Worm (Caenorhabditis elegans): ENCODE data around the gene tbx-32.

Gene tbx-32

ce11 chrX:1623048-1623447 lies 32.3 kb upstream of the tbx-32 start:
- TF ChIP-seq zip-8 (tag; optimal IDR thresholded peaks at IDR 0.05) (no peak), hlh-1 (tag; optimal IDR thresholded peaks at IDR 0.05) (no peak), nhr-237 (tag; optimal IDR thresholded peaks at IDR 0.05) (no peak), lin-32 (GFP tag; optimal IDR thresholded peaks at IDR 0.05) (no peak), unc-120 (tag; optimal IDR thresholded peaks at IDR 0.05; ENCODE audit: poor library complexity, severe bottlenecking) (no peak), elt-1 (tag; optimal IDR thresholded peaks at IDR 0.05; ENCODE audit: borderline replicate concordance, insufficient read depth) (no peak), lin-13 (tag; optimal IDR thresholded peaks at IDR 0.05) (no peak), drap-1 (GFP tag; optimal IDR thresholded peaks at IDR 0.05) (no peak), sem-2 (GFP tag; optimal IDR thresholded peaks at IDR 0.05) (no peak), nhr-28 (tag; optimal IDR thresholded peaks at IDR 0.05) (no peak), ceh-83 (GFP tag; optimal IDR thresholded peaks at IDR 0.05) (no peak), mls-2 (tag; optimal IDR thresholded peaks at IDR 0.05) (no peak), unc-62 (GFP tag; optimal IDR thresholded peaks at IDR 0.05) (no peak), ceh-43 (GFP tag; optimal IDR thresholded peaks at IDR 0.05) (no peak)

- peak; percentile 98 for TF ChIP-seq nhr-237 (tag; optimal IDR thresholded peaks at IDR 0.05)
- peak; percentile 88 for TF ChIP-seq sptf-1 (tag; optimal IDR thresholded peaks at IDR 0.05)
- TF ChIP-seq nhr-76 (tag; optimal IDR thresholded peaks at IDR 0.05), result no peak
- TF ChIP-seq lin-13 (tag; optimal IDR thresholded peaks at IDR 0.05), result peak; percentile 36
- peak; percentile 71 for TF ChIP-seq pha-4 (tag; optimal IDR thresholded peaks at IDR 0.05)
- peak; percentile 85 for TF ChIP-seq unc-120 (tag; optimal IDR thresholded peaks at IDR 0.05; ENCODE audit: poor library complexity, severe bottlenecking)
- peak; percentile 69 for TF ChIP-seq cnd-1 (tag; optimal IDR thresholded peaks at IDR 0.05)
- no peak for TF ChIP-seq bed-3 (GFP tag; optimal IDR thresholded peaks at IDR 0.05)
- peak; percentile 55 for TF ChIP-seq blmp-1 (tag; optimal IDR thresholded peaks at IDR 0.05)
- TF ChIP-seq elt-1 (tag; optimal IDR thresholded peaks at IDR 0.05; ENCODE audit: borderline replicate concordance, insufficient read depth), result no peak
- peak; percentile 73 for TF ChIP-seq M03D4.4 (tag; optimal IDR thresholded peaks at IDR 0.05)
- TF ChIP-seq nhr-28 (tag; optimal IDR thresholded peaks at IDR 0.05), result peak; percentile 10
- TF ChIP-seq ceh-39 (tag; optimal IDR thresholded peaks at IDR 0.05), result peak; percentile 84
- TF ChIP-seq ceh-83 (GFP tag; optimal IDR thresholded peaks at IDR 0.05), result no peak
- peak; percentile 37 for TF ChIP-seq nhr-2 (tag; optimal IDR thresholded peaks at IDR 0.05)
- TF ChIP-seq unc-39 (tag; optimal IDR thresholded peaks at IDR 0.05), result no peak
- TF ChIP-seq ztf-11 (tag; optimal IDR thresholded peaks at IDR 0.05), result peak; percentile 48
- TF ChIP-seq ces-1 (GFP tag; optimal IDR thresholded peaks at IDR 0.05), result peak; percentile 86
- TF ChIP-seq mls-2 (tag; optimal IDR thresholded peaks at IDR 0.05), result peak; percentile 66
- TF ChIP-seq hlh-1 (tag; optimal IDR thresholded peaks at IDR 0.05), result peak; percentile 67
- TF ChIP-seq lsy-2 (tag; optimal IDR thresholded peaks at IDR 0.05), result peak; percentile 75
- TF ChIP-seq unc-62 (GFP tag; optimal IDR thresholded peaks at IDR 0.05), result peak; percentile 46
- no peak for TF ChIP-seq ham-2 (GFP tag; optimal IDR thresholded peaks at IDR 0.05)
- peak; percentile 67 for TF ChIP-seq elt-3 (tag; optimal IDR thresholded peaks at IDR 0.05)
- TF ChIP-seq drap-1 (GFP tag; optimal IDR thresholded peaks at IDR 0.05), result peak; percentile 86
- TF ChIP-seq mep-1 (tag; optimal IDR thresholded peaks at IDR 0.05), result peak; percentile 91
- TF ChIP-seq sem-2 (GFP tag; optimal IDR thresholded peaks at IDR 0.05), result no peak
- TF ChIP-seq lin-32 (GFP tag; optimal IDR thresholded peaks at IDR 0.05), result peak; percentile 0
- TF ChIP-seq snpc-4 (tag; optimal IDR thresholded peaks at IDR 0.05), result no peak
- TF ChIP-seq mab-5 (tag; optimal IDR thresholded peaks at IDR 0.05), result peak; percentile 76
- no peak for TF ChIP-seq ceh-43 (GFP tag; optimal IDR thresholded peaks at IDR 0.05)
- TF ChIP-seq tbx-8 (GFP tag; optimal IDR thresholded peaks at IDR 0.05), result peak; percentile 45
Observed at ce11 chrX:1627013-1627412, 28.3 kb upstream of the tbx-32 start.

- TF ChIP-seq snpc-4 (tag; optimal IDR thresholded peaks at IDR 0.05), result no peak
- no peak for TF ChIP-seq nhr-76 (tag; optimal IDR thresholded peaks at IDR 0.05)
- no peak for TF ChIP-seq elt-3 (tag; optimal IDR thresholded peaks at IDR 0.05)
- TF ChIP-seq unc-120 (tag; optimal IDR thresholded peaks at IDR 0.05; ENCODE audit: poor library complexity, severe bottlenecking), result no peak
- TF ChIP-seq bed-3 (GFP tag; optimal IDR thresholded peaks at IDR 0.05), result no peak
- no peak for TF ChIP-seq ces-1 (GFP tag; optimal IDR thresholded peaks at IDR 0.05)
- TF ChIP-seq unc-62 (GFP tag; optimal IDR thresholded peaks at IDR 0.05), result no peak
- TF ChIP-seq ceh-83 (GFP tag; optimal IDR thresholded peaks at IDR 0.05), result no peak
- no peak for TF ChIP-seq ceh-39 (tag; optimal IDR thresholded peaks at IDR 0.05)
- no peak for TF ChIP-seq pha-4 (tag; optimal IDR thresholded peaks at IDR 0.05)
- TF ChIP-seq mab-5 (tag; optimal IDR thresholded peaks at IDR 0.05), result no peak
- TF ChIP-seq nhr-2 (tag; optimal IDR thresholded peaks at IDR 0.05), result no peak
- TF ChIP-seq nhr-28 (tag; optimal IDR thresholded peaks at IDR 0.05), result no peak
- TF ChIP-seq sem-2 (GFP tag; optimal IDR thresholded peaks at IDR 0.05), result no peak
- TF ChIP-seq drap-1 (GFP tag; optimal IDR thresholded peaks at IDR 0.05), result no peak
- no peak for TF ChIP-seq blmp-1 (tag; optimal IDR thresholded peaks at IDR 0.05)
- TF ChIP-seq zip-8 (tag; optimal IDR thresholded peaks at IDR 0.05), result no peak
- TF ChIP-seq sptf-1 (tag; optimal IDR thresholded peaks at IDR 0.05), result no peak
Observed at ce11 chrX:1627837-1628236, 27.5 kb upstream of the tbx-32 start, which contains the start of gene fbxb-58. Gene fbxb-58, plus strand, starts transcription at chrX:1628137.

Data from whole organism, mixed stage, embryonic.